Fruit fly (Drosophila melanogaster) whole organism, wandering third instar larva: ENCODE results near the gene Gld2.

Experiments
- Abd-B ChIP-seq: fragments of >200 bp; optimal IDR thresholded peaks from 2 replicates; lab custom pipeline; 2017; ENCODE audit warnings: missing biosample characterization, missing genetic modification characterization
- CG32264 ChIP-seq: fragments of 200-800 bp; sonication (Bioruptor generic); optimal IDR thresholded peaks from 2 replicates; lab custom pipeline; 2016; ENCODE audit warnings: missing biosample characterization, missing genetic modification characterization
- CG9705 ChIP-seq: fragments of 200-800 bp; sonication (Bioruptor generic); optimal IDR thresholded peaks from 2 replicates; lab custom pipeline; 2018; ENCODE audit warnings: missing biosample characterization, mild to moderate bottlenecking, missing genetic modification characterization
- CrebA ChIP-seq: fragments of 200-800 bp; sonication (Bioruptor generic); optimal IDR thresholded peaks from 2 replicates; lab custom pipeline; 2016; ENCODE audit warnings: missing biosample characterization, mild to moderate bottlenecking, missing genetic modification characterization, borderline replicate concordance
- Dif ChIP-seq: fragments of 200-275, 200-300 bp; sonication (Bioruptor generic); optimal IDR thresholded peaks from 2 replicates; lab custom pipeline; 2018; ENCODE audit warnings: missing biosample characterization, missing genetic modification characterization; ENCODE audit not compliant: partially characterized antibody
- HLH106 ChIP-seq: fragments of 200-800 bp; optimal IDR thresholded peaks from 3 replicates; lab custom pipeline; 2019; ENCODE audit warnings: missing biosample characterization, mild to moderate bottlenecking, missing genetic modification characterization, moderate library complexity
- Hnf4 ChIP-seq: fragments of 200-800 bp; sonication (Bioruptor generic); optimal IDR thresholded peaks from 2 replicates; lab custom pipeline; 2016; ENCODE audit warnings: missing biosample characterization, mild to moderate bottlenecking, missing genetic modification characterization
- Hr83 ChIP-seq: fragments of 200-300 bp; sonication (Bioruptor generic); optimal IDR thresholded peaks from 2 replicates; lab custom pipeline; 2016; ENCODE audit warnings: missing biosample characterization, mild to moderate bottlenecking, missing genetic modification characterization, moderate library complexity; ENCODE audit not compliant: poor library complexity, severe bottlenecking
- Jra ChIP-seq: sonication (Bioruptor generic); optimal IDR thresholded peaks from 2 replicates; lab custom pipeline; 2016; ENCODE audit warnings: missing biosample characterization, missing genetic modification characterization
- Mio ChIP-seq: sonication (Bioruptor generic); optimal IDR thresholded peaks from 2 replicates; lab custom pipeline; 2016; ENCODE audit warnings: missing biosample characterization, missing genetic modification characterization
- Myc ChIP-seq: fragments of >200 bp; optimal IDR thresholded peaks from 2 replicates; lab custom pipeline; 2017
- N ChIP-seq: fragments of >200 bp; optimal IDR thresholded peaks from 2 replicates; lab custom pipeline; 2018; ENCODE audit warnings: missing biosample characterization, missing external identifiers, missing genetic modification characterization
- OdsH ChIP-seq: fragments of 200-800 bp; sonication (Bioruptor generic); optimal IDR thresholded peaks from 2 replicates; lab custom pipeline; 2016; ENCODE audit warnings: missing biosample characterization, mild to moderate bottlenecking, missing genetic modification characterization
- Rel ChIP-seq, 2 experiments: fragments of 200-800 bp; sonication (Bioruptor generic) in 1 of 2; optimal IDR thresholded peaks; 2 replicates in 1 of 2; 3 replicates in 1 of 2; lab custom pipeline; 2016 to 2019; ENCODE audit warnings: mild to moderate bottlenecking in 2 of 2, missing biosample characterization in 2 of 2, missing genetic modification characterization in 2 of 2, moderate library complexity in 1 of 2
- Sp1 ChIP-seq: fragments of 200-800 bp; sonication (Bioruptor generic); optimal IDR thresholded peaks from 3 replicates; lab custom pipeline; 2019; ENCODE audit warnings: missing biosample characterization, mild to moderate bottlenecking, missing genetic modification characterization, moderate library complexity
- Vsx2 ChIP-seq: fragments of 200-300, 225-300 bp; sonication (Bioruptor generic); optimal IDR thresholded peaks from 2 replicates; lab custom pipeline; 2018; ENCODE audit warnings: missing biosample characterization, missing genetic modification characterization; ENCODE audit not compliant: partially characterized antibody
- br ChIP-seq: fragments of 200-800 bp; sonication (Bioruptor generic); optimal IDR thresholded peaks from 2 replicates; lab custom pipeline; 2016; ENCODE audit warnings: missing biosample characterization, missing genetic modification characterization
- dl ChIP-seq, 2 experiments: fragments of 175-275, 200-275 bp in 1 of 2; fragments of 200-275 bp in 1 of 2; sonication (Bioruptor generic); optimal IDR thresholded peaks; lab custom pipeline; 2018; ENCODE audit warnings: mild to moderate bottlenecking in 2 of 2, missing biosample characterization in 2 of 2, missing genetic modification characterization in 2 of 2, moderate library complexity in 2 of 2; ENCODE audit not compliant: partially characterized antibody in 2 of 2, insufficient read depth in 1 of 2
- dsf ChIP-seq: sonication (Bioruptor generic); optimal IDR thresholded peaks from 2 replicates; lab custom pipeline; 2016; ENCODE audit warnings: missing biosample characterization, missing genetic modification characterization, borderline replicate concordance
- ey ChIP-seq: fragments of 200-800 bp; sonication (Bioruptor generic); optimal IDR thresholded peaks from 2 replicates; lab custom pipeline; 2016; ENCODE audit warnings: missing biosample characterization, missing genetic modification characterization
- foxo ChIP-seq, 2 experiments: fragments of 200-800 bp; sonication (Bioruptor generic); optimal IDR thresholded peaks; 2 replicates in 1 of 2; 3 replicates in 1 of 2; lab custom pipeline; 2016 to 2017; ENCODE audit warnings: missing biosample characterization in 2 of 2, missing genetic modification characterization in 2 of 2
- fru ChIP-seq: fragments of 200-800 bp; sonication (Bioruptor generic); optimal IDR thresholded peaks from 3 replicates; lab custom pipeline; 2016; ENCODE audit warnings: missing biosample characterization, mild to moderate bottlenecking, missing genetic modification characterization
- h ChIP-seq: fragments of 200-800 bp; sonication (Bioruptor generic); optimal IDR thresholded peaks from 3 replicates; lab custom pipeline; 2016; ENCODE audit warnings: missing biosample characterization, mild to moderate bottlenecking, missing genetic modification characterization
- lola ChIP-seq: fragments of >200 bp; optimal IDR thresholded peaks from 2 replicates; lab custom pipeline; 2017; ENCODE audit warnings: missing biosample characterization, missing genetic modification characterization
- pan ChIP-seq: fragments of >200 bp; optimal IDR thresholded peaks from 2 replicates; lab custom pipeline; 2017
- psq ChIP-seq: fragments of 200-800 bp; sonication (Bioruptor generic); optimal IDR thresholded peaks from 3 replicates; lab custom pipeline; 2017; ENCODE audit warnings: missing biosample characterization, mild to moderate bottlenecking, missing genetic modification characterization, moderate library complexity
- rgr ChIP-seq: fragments of 200-800 bp; sonication (Bioruptor generic); optimal IDR thresholded peaks from 3 replicates; lab custom pipeline; 2016; ENCODE audit warnings: missing biosample characterization, mild to moderate bottlenecking, missing genetic modification characterization
- sage ChIP-seq: fragments of 200-800 bp; sonication (Bioruptor generic); optimal IDR thresholded peaks from 2 replicates; lab custom pipeline; 2016; ENCODE audit warnings: missing biosample characterization, mild to moderate bottlenecking, missing genetic modification characterization
- sv ChIP-seq: fragments of 200-800 bp; sonication (Bioruptor generic); optimal IDR thresholded peaks from 3 replicates; lab custom pipeline; 2016; ENCODE audit warnings: missing biosample characterization, missing genetic modification characterization
- usp ChIP-seq: fragments of >200 bp; optimal IDR thresholded peaks from 2 replicates; lab custom pipeline; 2017; ENCODE audit warnings: missing biosample characterization, missing genetic modification characterization
- woc ChIP-seq: sonication (Bioruptor generic); optimal IDR thresholded peaks from 2 replicates; lab custom pipeline; 2016; ENCODE audit warnings: missing biosample characterization, mild to moderate bottlenecking, missing genetic modification characterization

Gld2 gene

dm6 chr3R:22202457-22202856, 9.2 kb upstream of the Gld2 start:
- TF ChIP-seq OdsH (GFP tag; lab: Kevin White, UChicago) (no peak), CrebA (GFP tag; lab: Kevin White, UChicago) (no peak), br (no peak), lola (GFP tag; lab: Kevin White, UChicago) (no peak), Dif (GFP tag; lab: Kevin White, UChicago) (no peak), Jra (GFP tag; lab: Kevin White, UChicago) (no peak)

dm6 chr3R:22205523-22205922, 6.1 kb upstream of the Gld2 start:
- TF ChIP-seq Sp1 (GFP tag; lab: Kevin White, UChicago) = peak; percentile 33
- TF ChIP-seq OdsH (GFP tag; lab: Kevin White, UChicago) = peak; percentile 57
- peak in 1 of 2 experiments; percentile 56 for TF ChIP-seq foxo (GFP tag; optimal IDR thresholded peaks at IDR 0.05; lab: Kevin White, UChicago)
- peak; percentile 43 for TF ChIP-seq psq (GFP tag; lab: Kevin White, UChicago)
- TF ChIP-seq usp (GFP tag; lab: Kevin White, UChicago) = no peak
- no peak for TF ChIP-seq Dif (GFP tag; lab: Kevin White, UChicago)
- peak; percentile 61 for TF ChIP-seq ey (GFP tag; lab: Kevin White, UChicago)
- TF ChIP-seq rgr (GFP tag; lab: Kevin White, UChicago) = peak; percentile 28
- TF ChIP-seq lola (GFP tag; lab: Kevin White, UChicago) = no peak
- no peak for TF ChIP-seq sage (GFP tag; lab: Kevin White, UChicago)
- peak; percentile 64 for TF ChIP-seq h (GFP tag; lab: Kevin White, UChicago)
- no peak for TF ChIP-seq Mio (GFP tag; lab: Kevin White, UChicago)
- TF ChIP-seq woc = peak; percentile 51
- no peak for TF ChIP-seq Hnf4 (GFP tag; lab: Kevin White, UChicago)
- peak; percentile 40 for TF ChIP-seq HLH106 (tag; lab: Kevin White, UChicago)
- peak; percentile 28 for TF ChIP-seq br
- peak; percentile 47 for TF ChIP-seq fru
- no peak for TF ChIP-seq Vsx2
- no peak for TF ChIP-seq dl (GFP tag; optimal IDR thresholded peaks at IDR 0.05; lab: Kevin White, UChicago; ENCODE audit: insufficient read depth in 1 of 2, partially characterized antibody in 2 of 2)
- no peak for TF ChIP-seq Rel (GFP tag; optimal IDR thresholded peaks at IDR 0.05; lab: Kevin White, UChicago)
- no peak for TF ChIP-seq Rel (tag; optimal IDR thresholded peaks at IDR 0.05; lab: Kevin White, UChicago)

- TF ChIP-seq Sp1 (GFP tag; lab: Kevin White, UChicago) = no peak
- no peak for TF ChIP-seq Abd-B (GFP tag; lab: Kevin White, UChicago)
Observed at dm6 chr3R:22220814-22221213, 9.2 kb downstream of the Gld2 start.

dm6 chr3R:22223377-22223776, 11.8 kb downstream of the Gld2 start:
- no peak for TF ChIP-seq Vsx2
- no peak for TF ChIP-seq Hnf4 (GFP tag; lab: Kevin White, UChicago)
- no peak for TF ChIP-seq Sp1 (GFP tag; lab: Kevin White, UChicago)
- no peak for TF ChIP-seq Hr83
- no peak for TF ChIP-seq N
- no peak for TF ChIP-seq Myc (lab: Kevin White, UChicago)
- no peak for TF ChIP-seq Dif (GFP tag; lab: Kevin White, UChicago)
- no peak for TF ChIP-seq CrebA (GFP tag; lab: Kevin White, UChicago)
- TF ChIP-seq br = no peak
- TF ChIP-seq woc = no peak
- TF ChIP-seq h (GFP tag; lab: Kevin White, UChicago) = no peak

dm6 chr3R:22236761-22237160, 25.1 kb downstream of the Gld2 start:
- TF ChIP-seq fru (peak; percentile 27), psq (GFP tag; lab: Kevin White, UChicago) (no peak), Dif (GFP tag; lab: Kevin White, UChicago) (no peak), Rel (GFP tag; optimal IDR thresholded peaks at IDR 0.05; lab: Kevin White, UChicago) (no peak), Rel (tag; optimal IDR thresholded peaks at IDR 0.05; lab: Kevin White, UChicago) (no peak), Vsx2 (no peak), rgr (GFP tag; lab: Kevin White, UChicago) (no peak), CrebA (GFP tag; lab: Kevin White, UChicago) (no peak), pan (lab: Kevin White, UChicago) (no peak), sv (no peak), CG9705 (GFP tag; lab: Kevin White, UChicago) (no peak), Jra (GFP tag; lab: Kevin White, UChicago) (no peak), Hr83 (no peak), OdsH (GFP tag; lab: Kevin White, UChicago) (no peak), CG32264 (no peak), h (GFP tag; lab: Kevin White, UChicago) (peak; percentile 27), Sp1 (GFP tag; lab: Kevin White, UChicago) (peak; percentile 1), dsf (GFP tag; lab: Kevin White, UChicago) (no peak), ey (GFP tag; lab: Kevin White, UChicago) (peak; percentile 5), lola (GFP tag; lab: Kevin White, UChicago) (no peak), foxo (GFP tag; optimal IDR thresholded peaks at IDR 0.05; lab: Kevin White, UChicago) (peak in 1 of 2 experiments; percentile 25), Mio (GFP tag; lab: Kevin White, UChicago) (no peak), HLH106 (tag; lab: Kevin White, UChicago) (peak; percentile 8), br (no peak)
- TF ChIP-seq, all 38 proteins: peak for 6
